Fruit fly (Drosophila melanogaster): ENCODE measurements around the gene Hus1-like.

Gene Hus1-like

DNA sequence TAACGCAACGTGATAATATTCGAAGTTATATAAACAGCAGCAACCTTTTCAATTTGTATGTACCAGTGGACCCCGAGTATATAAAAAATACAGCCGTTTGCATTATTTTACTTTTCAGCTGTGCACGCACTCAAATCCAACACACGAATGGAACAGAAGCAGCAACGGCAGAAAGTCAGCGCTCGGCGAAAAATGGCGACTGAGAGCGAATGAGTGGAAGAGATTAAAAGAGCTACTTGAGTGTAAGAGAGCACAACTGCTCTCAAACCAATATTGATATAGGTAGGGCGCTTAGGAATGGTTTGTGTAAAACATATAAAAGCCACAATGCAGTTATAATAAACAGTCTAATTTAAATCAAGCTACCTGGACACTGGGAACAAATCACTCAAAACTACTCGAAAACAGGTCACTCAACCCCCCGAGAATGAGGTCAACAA is 5.6 kb downstream of the Hus1-like start (continued):
- TF ChIP-seq CG4282 (GFP tag; optimal IDR thresholded peaks at IDR 0.05) (peak; percentile 77), CG1602 (GFP tag; optimal IDR thresholded peaks at IDR 0.05) (no peak), nerfin-1 (tag; optimal IDR thresholded peaks at IDR 0.05) (peak; percentile 55), CG17568 (GFP tag; optimal IDR thresholded peaks at IDR 0.05) (peak; percentile 90), zf30C (GFP tag; optimal IDR thresholded peaks at IDR 0.05) (no peak), wdn (GFP tag; IDR thresholded peaks at IDR 0.05) (no peak), CG6765 (GFP tag; optimal IDR thresholded peaks at IDR 0.05) (peak; percentile 86), chif (GFP tag; optimal IDR thresholded peaks at IDR 0.05) (peak in 1 of 2 experiments; percentile 26), CG31365 (tag; optimal IDR thresholded peaks at IDR 0.05) (peak; percentile 55), sens (GFP tag) (peak; percentile 96), CG6813 (GFP tag; optimal IDR thresholded peaks at IDR 0.05) (peak; percentile 91), Nf-YC (tag; optimal IDR thresholded peaks at IDR 0.05) (peak; percentile 29), croc (GFP tag; conservative IDR thresholded peaks at IDR 0.05) (no peak), lilli (GFP tag; optimal IDR thresholded peaks at IDR 0.05) (peak; percentile 1), ara (GFP tag; IDR thresholded peaks at IDR 0.05) (no peak), MESR4 (GFP tag; optimal IDR thresholded peaks at IDR 0.05) (peak; percentile 6), CG1024 (GFP tag; IDR thresholded peaks at IDR 0.05) (peak; percentile 52; the same call in 1 of the 2 replicates), CG12299 (tag; optimal IDR thresholded peaks at IDR 0.05) (peak; percentile 76), CG3726 (GFP tag; IDR thresholded peaks at IDR 0.05) (no peak), disco-r (GFP tag; optimal IDR thresholded peaks at IDR 0.05) (peak; percentile 54), odd (GFP tag; optimal IDR thresholded peaks at IDR 0.05) (peak; percentile 83), CG18764 (GFP tag; optimal IDR thresholded peaks at IDR 0.05) (peak; percentile 57), CG6854 (GFP tag; optimal IDR thresholded peaks at IDR 0.05) (peak; percentile 78), CG11504 (tag; optimal IDR thresholded peaks at IDR 0.05) (peak; percentile 50), pzg (GFP tag; optimal IDR thresholded peaks at IDR 0.05) (no peak), ssp (GFP tag; IDR thresholded peaks at IDR 0.05) (no peak), CG2678 (tag; optimal IDR thresholded peaks at IDR 0.05) (peak; percentile 74), D (optimal IDR thresholded peaks at IDR 0.05) (no peak), D (GFP tag; optimal IDR thresholded peaks at IDR 0.05) (peak; percentile 65), CG17359 (tag; optimal IDR thresholded peaks at IDR 0.05) (peak; percentile 78), CG30431 (GFP tag; optimal IDR thresholded peaks at IDR 0.05) (no peak), gce (GFP tag; IDR thresholded peaks at IDR 0.05) (no peak), Hey (tag; optimal IDR thresholded peaks at IDR 0.05) (peak; percentile 28), Sox100B (GFP tag; optimal IDR thresholded peaks at IDR 0.05) (peak; percentile 74), CG7357 (GFP tag; IDR thresholded peaks at IDR 0.05) (no peak), cad (GFP tag; optimal IDR thresholded peaks at IDR 0.05) (no peak), grn (GFP tag; optimal IDR thresholded peaks at IDR 0.05) (peak; percentile 49), CG12769 (tag; optimal IDR thresholded peaks at IDR 0.05) (no peak), bowl (GFP tag; IDR thresholded peaks at IDR 0.05) (no peak), Dip2 (GFP tag; IDR thresholded peaks at IDR 0.05) (no peak), Meics (GFP tag; optimal IDR thresholded peaks at IDR 0.05) (peak; percentile 68), sqz (GFP tag; optimal IDR thresholded peaks at IDR 0.05) (peak; percentile 73), cg (GFP tag; optimal IDR thresholded peaks at IDR 0.05) (peak; percentile 72), CG32772 (GFP tag; IDR thresholded peaks at IDR 0.05) (no peak), lab (GFP tag; optimal IDR thresholded peaks at IDR 0.05) (peak; percentile 88), sc (optimal IDR thresholded peaks at IDR 0.05) (no peak), sc (GFP tag; optimal IDR thresholded peaks at IDR 0.05) (peak; percentile 60), grau (tag; optimal IDR thresholded peaks at IDR 0.05) (peak; percentile 32), CG8290 (GFP tag; optimal IDR thresholded peaks at IDR 0.05) (peak; percentile 49), CG8290 (tag; optimal IDR thresholded peaks at IDR 0.05) (peak; percentile 53 to 63), Fer2 (tag; optimal IDR thresholded peaks at IDR 0.05) (no peak), unpg (GFP tag; optimal IDR thresholded peaks at IDR 0.05) (peak; percentile 63)
